Fruit fly (Drosophila melanogaster) whole organism, embryonic: ENCODE data around the gene CG5886.

Experiments
- Adf1 ChIP-seq: fragments of 200-800 bp; sonication (Bioruptor generic); IDR thresholded peaks from 2 replicates; pipeline ENCODE4 v1.3.6; 2022; ENCODE audit warnings: missing biosample characterization, missing genetic modification characterization
- CG11085 ChIP-seq: fragments of 200-800 bp; sonication (Bioruptor generic); IDR thresholded peaks from 2 replicates; pipeline ENCODE4 v1.3.6; 2022; ENCODE audit warnings: missing biosample characterization, missing genetic modification characterization
- CG11247 ChIP-seq: fragments of 200-800 bp; sonication (Bioruptor generic); IDR thresholded peaks from 2 replicates; pipeline ENCODE4 v1.3.6; 2022; ENCODE audit warnings: missing biosample characterization, missing genetic modification characterization
- CG12769 ChIP-seq: fragments of 200-800 bp; sonication (Bioruptor generic); optimal IDR thresholded peaks from 2 replicates; lab custom pipeline; 2019; ENCODE audit warnings: missing biosample characterization, mild to moderate bottlenecking, missing genetic modification characterization, moderate library complexity
- CG14667 ChIP-seq: fragments of 200-800 bp; sonication (Bioruptor generic); IDR thresholded peaks from 2 replicates; pipeline ENCODE4 v1.3.6; 2022; ENCODE audit warnings: missing biosample characterization, missing genetic modification characterization
- CG15514 ChIP-seq: fragments of 200-800 bp; sonication (Bioruptor generic); optimal IDR thresholded peaks from 3 replicates; lab custom pipeline; 2017; ENCODE audit warnings: missing biosample characterization, missing genetic modification characterization, mild to moderate bottlenecking, moderate library complexity, missing genetic modification reagents
- CG1603 ChIP-seq: fragments of 200-800 bp; sonication (Bioruptor generic); optimal IDR thresholded peaks from 2 replicates; lab custom pipeline; 2019; ENCODE audit warnings: missing biosample characterization, mild to moderate bottlenecking, missing genetic modification characterization, moderate library complexity
- CG16813 ChIP-seq: fragments of 200-800 bp; sonication (Bioruptor generic); IDR thresholded peaks from 3 replicates; pipeline ENCODE4 v1.3.6; 2022; ENCODE audit warnings: missing biosample characterization, missing genetic modification characterization; ENCODE audit not compliant: partially characterized antibody
- CG18476 ChIP-seq: fragments of 200-800 bp; sonication (Bioruptor generic); optimal IDR thresholded peaks from 2 replicates; lab custom pipeline; 2016; ENCODE audit warnings: missing biosample characterization, mild to moderate bottlenecking, missing genetic modification characterization
- CG18619 ChIP-seq: fragments of 200-800 bp; sonication (Bioruptor generic); optimal IDR thresholded peaks from 3 replicates; lab custom pipeline; 2017; ENCODE audit warnings: missing biosample characterization, mild to moderate bottlenecking, missing genetic modification characterization
- CG2202 ChIP-seq: fragments of 200-800 bp; sonication (Bioruptor generic); optimal IDR thresholded peaks from 2 replicates; lab custom pipeline; 2018; ENCODE audit warnings: missing biosample characterization, mild to moderate bottlenecking, missing genetic modification characterization
- CG31388 ChIP-seq: fragments of 200-800 bp; sonication (Bioruptor generic); optimal IDR thresholded peaks from 2 replicates; lab custom pipeline; 2016; ENCODE audit warnings: missing biosample characterization, missing genetic modification characterization
- CG3163 ChIP-seq: fragments of 200-800 bp; sonication (Bioruptor generic); optimal IDR thresholded peaks from 3 replicates; lab custom pipeline; 2016; ENCODE audit warnings: missing biosample characterization, missing genetic modification characterization
- CG33557 ChIP-seq: fragments of 200-800 bp; sonication (Bioruptor generic); optimal IDR thresholded peaks from 2 replicates; lab custom pipeline; 2019; ENCODE audit warnings: missing biosample characterization, mild to moderate bottlenecking, missing genetic modification characterization, moderate library complexity
- CG6683 ChIP-seq: fragments of 200-800 bp; sonication (Bioruptor generic); optimal IDR thresholded peaks from 2 replicates; lab custom pipeline; 2017; ENCODE audit warnings: missing biosample characterization, mild to moderate bottlenecking, missing genetic modification characterization, missing genetic modification reagents
- CG6813 ChIP-seq: fragments of 200-800 bp; sonication (Bioruptor generic); optimal IDR thresholded peaks from 2 replicates; lab custom pipeline; 2017; ENCODE audit warnings: missing biosample characterization, missing genetic modification characterization, mild to moderate bottlenecking, moderate library complexity, missing genetic modification reagents
- CG7987 ChIP-seq: fragments of 200-800 bp; sonication (Bioruptor generic); optimal IDR thresholded peaks from 2 replicates; lab custom pipeline; 2018; ENCODE audit warnings: missing biosample characterization, mild to moderate bottlenecking, missing genetic modification characterization, moderate library complexity
- CG8089 ChIP-seq: fragments of 200-800 bp; sonication (Bioruptor generic); optimal IDR thresholded peaks from 3 replicates; lab custom pipeline; 2016; ENCODE audit warnings: missing biosample characterization, missing genetic modification characterization
- CG9609 ChIP-seq: fragments of 200-800 bp; sonication (Bioruptor generic); optimal IDR thresholded peaks from 3 replicates; lab custom pipeline; 2016; ENCODE audit warnings: missing biosample characterization, missing genetic modification characterization
- Dp ChIP-seq: fragments of 200-800 bp; sonication (Bioruptor generic); optimal IDR thresholded peaks from 2 replicates; lab custom pipeline; 2018; ENCODE audit warnings: missing biosample characterization, mild to moderate bottlenecking, missing genetic modification characterization, moderate library complexity
- Ets97D ChIP-seq: fragments of 200-800 bp; sonication (Bioruptor generic); optimal IDR thresholded peaks from 3 replicates; lab custom pipeline; 2016; ENCODE audit warnings: missing biosample characterization, missing genetic modification characterization
- Hr3 ChIP-seq: fragments of 200-800 bp; sonication (Bioruptor generic); optimal IDR thresholded peaks from 3 replicates; lab custom pipeline; 2016; ENCODE audit warnings: missing biosample characterization, missing genetic modification characterization
- Mad ChIP-seq: fragments of 200-800 bp; sonication (Bioruptor generic); optimal IDR thresholded peaks from 2 replicates; lab custom pipeline; 2016; ENCODE audit warnings: missing biosample characterization, missing genetic modification characterization
- Nf-YA ChIP-seq: fragments of 200-800 bp; sonication (Bioruptor generic); IDR thresholded peaks from 2 replicates; pipeline ENCODE4 v1.3.6; 2022; ENCODE audit warnings: missing biosample characterization, missing genetic modification characterization
- Nf-YB ChIP-seq: fragments of 200-800 bp; sonication (Bioruptor generic); optimal IDR thresholded peaks from 3 replicates; lab custom pipeline; 2019; ENCODE audit warnings: missing biosample characterization, mild to moderate bottlenecking, missing genetic modification characterization, moderate library complexity
- NfI ChIP-seq: fragments of 200-800 bp; sonication (Bioruptor generic); optimal IDR thresholded peaks from 3 replicates; lab custom pipeline; 2018; ENCODE audit warnings: missing biosample characterization, mild to moderate bottlenecking, missing genetic modification characterization, moderate library complexity
- Stat92E ChIP-seq, 3 experiments: fragments of >200 bp in 2 of 3; fragments of 200-800 bp in 1 of 3; sonication (Bioruptor generic) in 1 of 3; optimal IDR thresholded peaks; 2 replicates each; lab custom pipeline; 2017 to 2019; ENCODE audit warnings: missing biosample characterization in 3 of 3, missing genetic modification characterization in 3 of 3, mild to moderate bottlenecking in 1 of 3, moderate library complexity in 1 of 3
- Taf1 ChIP-seq: fragments of 200-800 bp; sonication (Bioruptor generic); IDR thresholded peaks from 2 replicates; pipeline ENCODE4 v1.3.6; 2022; ENCODE audit warnings: missing biosample characterization, missing genetic modification characterization
- caup ChIP-seq: fragments of 200-800 bp; sonication (Bioruptor generic); optimal IDR thresholded peaks from 3 replicates; lab custom pipeline; 2017; ENCODE audit warnings: missing biosample characterization, mild to moderate bottlenecking, missing genetic modification characterization, moderate library complexity; ENCODE audit not compliant: severe bottlenecking
- crol ChIP-seq: fragments of 200-800 bp; sonication (Bioruptor generic); IDR thresholded peaks from 2 replicates; pipeline ENCODE4 v1.3.6; 2022; ENCODE audit warnings: missing biosample characterization, missing genetic modification characterization
- fd3F ChIP-seq: fragments of 200-800 bp; sonication (Bioruptor generic); optimal IDR thresholded peaks from 2 replicates; lab custom pipeline; 2018; ENCODE audit warnings: missing biosample characterization, mild to moderate bottlenecking, missing genetic modification characterization, moderate library complexity
- gem ChIP-seq: fragments of 200-800 bp; sonication (Bioruptor generic); optimal IDR thresholded peaks from 2 replicates; lab custom pipeline; 2019; ENCODE audit warnings: missing biosample characterization, mild to moderate bottlenecking, missing genetic modification characterization, moderate library complexity
- h ChIP-seq: fragments of >200 bp; optimal IDR thresholded peaks from 2 replicates; lab custom pipeline; 2017
- hth ChIP-seq: fragments of >200 bp; optimal IDR thresholded peaks from 2 replicates; lab custom pipeline; 2017; ENCODE audit warnings: inconsistent platforms
- kay ChIP-seq: fragments of 200-800 bp; sonication (Bioruptor generic); optimal IDR thresholded peaks from 2 replicates; lab custom pipeline; 2016; ENCODE audit warnings: missing biosample characterization, missing genetic modification characterization
- klu ChIP-seq: fragments of 200-800 bp; sonication (Bioruptor generic); IDR thresholded peaks from 2 replicates; pipeline ENCODE4 v1.3.6; 2022; ENCODE audit warnings: missing biosample characterization, missing genetic modification characterization
- oc ChIP-seq: fragments of 200-800 bp; sonication (Bioruptor generic); optimal IDR thresholded peaks from 2 replicates; lab custom pipeline; 2018; ENCODE audit warnings: missing biosample characterization, mild to moderate bottlenecking, missing genetic modification characterization, moderate library complexity
- pita ChIP-seq: fragments of 200-800 bp; sonication (Bioruptor generic); optimal IDR thresholded peaks from 2 replicates; lab custom pipeline; 2017; ENCODE audit warnings: missing biosample characterization, mild to moderate bottlenecking, missing genetic modification characterization
- ranshi ChIP-seq: fragments of 200-800 bp; sonication (Bioruptor generic); IDR thresholded peaks from 2 replicates; pipeline ENCODE4 v1.3.6; 2022; ENCODE audit warnings: missing biosample characterization, missing genetic modification characterization
- repo ChIP-seq: fragments of 200-800 bp; sonication (Bioruptor generic); optimal IDR thresholded peaks from 2 replicates; lab custom pipeline; 2016; ENCODE audit warnings: missing biosample characterization, missing genetic modification characterization
- sens-2 ChIP-seq: fragments of 200-800 bp; sonication (Bioruptor generic); IDR thresholded peaks from 2 replicates; pipeline ENCODE4 v1.3.6; 2022; ENCODE audit warnings: missing biosample characterization, missing genetic modification characterization
- sima ChIP-seq: fragments of 200-800 bp; sonication (Bioruptor generic); optimal IDR thresholded peaks from 2 replicates; lab custom pipeline; 2016; ENCODE audit warnings: missing biosample characterization, missing genetic modification characterization
- slp2 ChIP-seq: fragments of 200-800 bp; sonication (Bioruptor generic); optimal IDR thresholded peaks from 2 replicates; lab custom pipeline; 2016; ENCODE audit warnings: missing biosample characterization, missing genetic modification characterization
- sqz ChIP-seq: fragments of 200-800 bp; sonication (Bioruptor generic); optimal IDR thresholded peaks from 3 replicates; lab custom pipeline; 2018; ENCODE audit warnings: missing biosample characterization, mild to moderate bottlenecking, missing genetic modification characterization
- sug ChIP-seq: fragments of 200-800 bp; optimal IDR thresholded peaks from 2 replicates; lab custom pipeline; 2019; ENCODE audit warnings: missing biosample characterization, mild to moderate bottlenecking, missing genetic modification characterization, moderate library complexity
- tap ChIP-seq: fragments of 200-800 bp; optimal IDR thresholded peaks from 3 replicates; lab custom pipeline; 2019; ENCODE audit warnings: missing biosample characterization, mild to moderate bottlenecking, missing genetic modification characterization, moderate library complexity
- ttk ChIP-seq: fragments of 200-800 bp; sonication (Bioruptor generic); IDR thresholded peaks from 2 replicates; pipeline ENCODE4 v2.1.2; 2022; ENCODE audit warnings: missing biosample characterization, missing genetic modification characterization
- twi ChIP-seq: fragments of 200-800 bp; optimal IDR thresholded peaks from 2 replicates; lab custom pipeline; 2019; ENCODE audit warnings: missing biosample characterization, mild to moderate bottlenecking, missing genetic modification characterization, moderate library complexity
- wek ChIP-seq: fragments of 200-800 bp; sonication (Bioruptor generic); optimal IDR thresholded peaks from 3 replicates; lab custom pipeline; 2018; ENCODE audit warnings: missing biosample characterization, mild to moderate bottlenecking, missing genetic modification characterization, moderate library complexity
- z ChIP-seq: fragments of 200-800 bp; sonication (Bioruptor generic); IDR thresholded peaks from 3 replicates; pipeline ENCODE4 v1.3.6; 2022; ENCODE audit warnings: missing biosample characterization, missing genetic modification characterization

CG5886 gene

DNA sequence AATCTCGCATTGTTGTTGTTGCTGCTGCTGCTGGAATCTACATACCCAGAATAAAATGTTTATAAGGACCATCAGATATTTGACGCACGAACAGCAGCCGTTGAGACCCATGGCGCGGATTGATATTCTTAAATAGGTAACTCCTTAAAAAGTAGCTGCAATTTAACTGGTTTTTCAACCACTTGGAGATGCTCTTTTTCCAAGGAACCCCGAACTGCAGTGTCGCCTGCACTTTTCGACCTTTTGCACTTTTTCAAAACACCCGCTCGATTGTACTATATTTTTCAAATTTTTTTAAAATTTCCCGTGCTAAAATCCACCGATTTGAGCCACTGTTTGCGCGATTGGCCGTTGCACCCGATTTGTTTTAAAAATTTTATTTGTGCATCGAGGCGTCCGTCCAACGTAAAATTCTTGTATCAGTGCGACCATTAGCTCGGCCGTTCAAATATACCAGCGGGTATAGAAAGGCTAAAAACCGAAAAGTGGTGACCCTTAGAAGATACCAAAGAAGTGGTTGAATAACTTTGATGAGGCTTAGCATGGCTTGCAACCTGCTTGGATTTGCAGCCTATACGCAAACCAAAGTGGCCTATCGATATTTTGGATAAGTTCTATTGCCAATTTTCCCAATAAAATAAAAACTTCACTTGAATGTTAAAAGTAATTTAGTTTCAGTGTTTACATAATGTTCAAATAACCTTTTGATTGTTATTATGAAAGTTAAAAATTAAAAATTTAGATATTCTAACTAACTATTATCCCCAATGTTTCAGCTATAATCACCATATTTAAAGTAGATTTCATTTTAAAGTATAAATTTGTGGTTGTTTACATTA, 29.8 kb downstream of the CG5886 start, which contains the start of gene Tsp96F (continued):
- peak; percentile 92 for TF ChIP-seq CG1603 (tag; lab: Kevin White, UChicago)
- TF ChIP-seq kay (GFP tag; lab: Kevin White, UChicago), result no peak
- no peak for TF ChIP-seq Hr3
- no peak for TF ChIP-seq gem (tag; lab: Kevin White, UChicago)
- TF ChIP-seq CG6813 (GFP tag; lab: Kevin White, UChicago), result no peak
- no peak for TF ChIP-seq caup
- peak; percentile 71 for TF ChIP-seq CG15514 (GFP tag; lab: Kevin White, UChicago)
- no peak for TF ChIP-seq CG11247
- no peak for TF ChIP-seq CG11085 (GFP tag; lab: Robert Waterston, UW)
- TF ChIP-seq ttk (GFP tag; lab: Robert Waterston, UW), result no peak
- TF ChIP-seq NfI, result peak; percentile 3
- peak; percentile 4 for TF ChIP-seq CG7987
- TF ChIP-seq CG12769 (tag; lab: Kevin White, UChicago), result no peak
- peak; percentile 7 for TF ChIP-seq CG9609 (GFP tag; lab: Kevin White, UChicago)
- TF ChIP-seq wek, result no peak
- no peak for TF ChIP-seq Mad (GFP tag; lab: Kevin White, UChicago)
- TF ChIP-seq hth, result no peak
- peak; percentile 74 for TF ChIP-seq Ets97D (GFP tag; lab: Kevin White, UChicago)
- TF ChIP-seq Stat92E (GFP tag; optimal IDR thresholded peaks at IDR 0.05; lab: Kevin White, UChicago), result peak in 1 of 3 experiments; percentile 38
- no peak for TF ChIP-seq sens-2 (GFP tag; lab: Robert Waterston, UW)
- TF ChIP-seq slp2 (GFP tag; lab: Kevin White, UChicago), result no peak
- no peak for TF ChIP-seq tap
- no peak for TF ChIP-seq Adf1
- no peak for TF ChIP-seq CG18619 (GFP tag; lab: Kevin White, UChicago)
- peak; percentile 89 for TF ChIP-seq pita (GFP tag; lab: Kevin White, UChicago)
- TF ChIP-seq repo (GFP tag; lab: Kevin White, UChicago), result no peak
- TF ChIP-seq crol (GFP tag; lab: Robert Waterston, UW), result no peak
- TF ChIP-seq ranshi, result no peak
- TF ChIP-seq CG16813 (GFP tag; lab: Robert Waterston, UW), result peak; percentile 59; the same call in 2 of the 3 replicates
- TF ChIP-seq klu (GFP tag; lab: Robert Waterston, UW), result no peak
- no peak for TF ChIP-seq Nf-YA
- TF ChIP-seq CG6683 (GFP tag; lab: Kevin White, UChicago), result no peak
- TF ChIP-seq sima (GFP tag; lab: Kevin White, UChicago), result no peak
- no peak for TF ChIP-seq CG31388 (GFP tag; lab: Kevin White, UChicago)
- TF ChIP-seq Taf1 (GFP tag; lab: Robert Waterston, UW), result no peak
- peak; percentile 50 for TF ChIP-seq Dp (GFP tag; lab: Kevin White, UChicago)
- TF ChIP-seq CG14667 (GFP tag; lab: Robert Waterston, UW), result no peak
- TF ChIP-seq z (GFP tag; lab: Robert Waterston, UW), result no peak
- TF ChIP-seq CG33557 (GFP tag; lab: Kevin White, UChicago), result no peak
- no peak for TF ChIP-seq fd3F
- TF ChIP-seq Nf-YB (GFP tag; lab: Kevin White, UChicago), result no peak
- no peak for TF ChIP-seq CG8089 (GFP tag; lab: Kevin White, UChicago)
- no peak for TF ChIP-seq sqz (GFP tag; lab: Kevin White, UChicago)
- TF ChIP-seq h (lab: Kevin White, UChicago), result no peak
- peak; percentile 21 for TF ChIP-seq CG2202 (tag; lab: Kevin White, UChicago)
- TF ChIP-seq sug, result no peak
- no peak for TF ChIP-seq CG3163 (GFP tag; lab: Kevin White, UChicago)
- TF ChIP-seq CG18476 (GFP tag; lab: Kevin White, UChicago), result no peak
- TF ChIP-seq oc (tag; lab: Kevin White, UChicago), result no peak
- no peak for TF ChIP-seq twi (tag; lab: Kevin White, UChicago)
